Worm (Caenorhabditis elegans) whole organism, L4/young adult: ENCODE data around the gene Y73B6BL.270.

Experiments
- W03F9.2 ChIP-seq: fragments of 150-350 bp; optimal IDR thresholded peaks from 2 replicates; lab custom pipeline; 2014; ENCODE audit warnings: missing biosample characterization, missing genetic modification characterization
- dao-5 ChIP-seq: sonication (generic microtip); optimal IDR thresholded peaks from 2 replicates; lab custom pipeline; 2016; ENCODE audit warnings: missing genotype, missing genetic modification characterization, moderate library complexity, missing compliant biosample characterization
- him-1 ChIP-seq: sonication (generic microtip); optimal IDR thresholded peaks from 2 replicates; lab custom pipeline; 2016; ENCODE audit warnings: missing genotype, missing genetic modification reagents, missing genetic modification characterization, missing compliant biosample characterization

DNA sequence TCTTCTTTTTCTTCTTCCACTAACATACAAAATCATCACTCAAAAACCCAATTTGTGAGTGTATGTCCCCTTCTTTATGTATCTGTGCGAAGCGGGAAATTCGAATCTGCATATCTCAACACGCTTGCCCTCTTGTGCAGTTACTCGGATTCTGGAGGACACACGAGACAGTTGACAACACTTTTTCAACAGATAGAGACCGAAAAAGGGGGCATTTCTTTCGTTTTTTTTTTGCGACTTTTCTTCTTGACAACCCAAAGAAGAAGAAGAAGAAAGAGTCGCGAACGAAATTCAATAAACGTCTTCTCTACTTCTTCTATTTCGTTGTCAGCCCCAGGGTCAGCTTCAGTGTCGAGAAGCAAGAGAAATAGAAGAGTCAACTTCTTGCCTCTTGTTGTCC, 887 bp downstream of the Y73B6BL.270 start:
- TF ChIP-seq W03F9.2 (tag; lab: Kevin White, UChicago) (no peak), him-1 (tag; lab: Kevin White, UChicago) (no peak), dao-5 (no peak)
